Fruit fly (Drosophila melanogaster) whole organism, pupa: ENCODE results near the gene sti.
A peak's percentile ranks its signal among the peaks of the same experiment; 100 is the strongest.

ENCODE experiments used
- CG10348 ChIP-seq: fragments of 200-800 bp; sonication (Bioruptor generic); IDR thresholded peaks from 2 replicates; pipeline ENCODE4 v1.3.6; 2022; ENCODE audit warnings: missing biosample characterization, missing genetic modification characterization
- CG12605 ChIP-seq: fragments of 200-800 bp; sonication (Bioruptor generic); IDR thresholded peaks from 2 replicates; pipeline ENCODE4 v1.3.6; 2022; ENCODE audit warnings: missing biosample characterization, missing genetic modification characterization
- CG13204 ChIP-seq: fragments of 200-800 bp; sonication (Bioruptor generic); optimal IDR thresholded peaks from 2 replicates; lab custom pipeline; 2018; ENCODE audit warnings: missing biosample characterization, mild to moderate bottlenecking, missing genetic modification characterization, moderate library complexity
- CG32121 ChIP-seq: fragments of 200-800 bp; sonication (Bioruptor generic); IDR thresholded peaks from 2 replicates; pipeline ENCODE4 v1.3.6; 2022; ENCODE audit warnings: missing biosample characterization, missing genetic modification characterization
- CG34367 ChIP-seq: fragments of 200-800 bp; sonication (Bioruptor generic); optimal IDR thresholded peaks from 2 replicates; lab custom pipeline; 2018; ENCODE audit warnings: missing biosample characterization, mild to moderate bottlenecking, missing genetic modification characterization
- CG8159 ChIP-seq: fragments of 200-800 bp; sonication (Bioruptor generic); optimal IDR thresholded peaks from 3 replicates; lab custom pipeline; 2018; ENCODE audit warnings: missing biosample characterization, mild to moderate bottlenecking, missing genetic modification characterization, moderate library complexity
- CG8301 ChIP-seq: fragments of 200-800 bp; sonication (Bioruptor generic); optimal IDR thresholded peaks from 2 replicates; lab custom pipeline; 2018; ENCODE audit warnings: missing biosample characterization, mild to moderate bottlenecking, missing genetic modification characterization
- D1 ChIP-seq: fragments of 200-800 bp; sonication (Bioruptor generic); optimal IDR thresholded peaks from 2 replicates; lab custom pipeline; 2018; ENCODE audit warnings: missing biosample characterization, mild to moderate bottlenecking, missing genetic modification characterization, moderate library complexity
- EcR ChIP-seq: fragments of 200-800 bp; sonication (Bioruptor generic); optimal IDR thresholded peaks from 3 replicates; lab custom pipeline; 2019; ENCODE audit warnings: missing biosample characterization, missing genetic modification characterization, mild to moderate bottlenecking, moderate library complexity, missing genetic modification reagents
- Pif1A ChIP-seq: fragments of 200-800 bp; sonication (Bioruptor generic); optimal IDR thresholded peaks from 3 replicates; lab custom pipeline; 2016; ENCODE audit warnings: missing biosample characterization, missing genetic modification characterization
- Snoo ChIP-seq: fragments of 200-800 bp; sonication (Bioruptor generic); optimal IDR thresholded peaks from 3 replicates; lab custom pipeline; 2017; ENCODE audit warnings: missing biosample characterization, mild to moderate bottlenecking, missing genetic modification characterization, inconsistent platforms
- fd96Ca ChIP-seq: fragments of 200-800 bp; sonication (Bioruptor generic); IDR thresholded peaks from 3 replicates; pipeline ENCODE4 v1.3.6; 2022; ENCODE audit warnings: missing biosample characterization, missing genetic modification characterization
- gl ChIP-seq: fragments of 200-800 bp; sonication (Bioruptor generic); optimal IDR thresholded peaks from 2 replicates; lab custom pipeline; 2018; ENCODE audit warnings: missing biosample characterization, mild to moderate bottlenecking, missing genetic modification characterization

- TF ChIP-seq EcR (GFP tag; lab: Kevin White, UChicago) (no peak), CG34367 (tag; lab: Kevin White, UChicago) (no peak), CG13204 (GFP tag; lab: Kevin White, UChicago) (no peak), Snoo (tag; lab: Kevin White, UChicago) (no peak), CG12605 (GFP tag; lab: Robert Waterston, UW) (no peak), CG8159 (tag; lab: Kevin White, UChicago) (no peak), D1 (tag; lab: Kevin White, UChicago) (no peak), CG32121 (peak; percentile 16; the same call in 1 of the 2 replicates), gl (tag; lab: Kevin White, UChicago) (no peak), CG10348 (GFP tag; lab: Robert Waterston, UW) (no peak), CG8301 (tag; lab: Kevin White, UChicago) (no peak), fd96Ca (no peak), Pif1A (no peak)
These were observed 30.2 kb downstream of the sti start for dm6 chr3L:12484464-12484863.
